Worm (Caenorhabditis elegans) whole organism, young adult: ENCODE results near the gene sft-1.
A peak's percentile ranks its signal among the peaks of the same experiment; 100 is the strongest.

Experiments
- B0019.2 ChIP-seq: fragments of 200-800 bp; sonication (Bioruptor generic); conservative IDR thresholded peaks from 2 replicates; pipeline ENCODE4 v1.3.6; 2022; ENCODE audit warnings: missing genetic modification reagents, missing genetic modification characterization, missing compliant biosample characterization
- B0336.3 ChIP-seq: fragments of 200-800 bp; sonication (Bioruptor generic); IDR thresholded peaks from 2 replicates; pipeline ENCODE4 v1.3.6; 2022; ENCODE audit warnings: missing genetic modification characterization, missing compliant biosample characterization
- F22D6.2 ChIP-seq: sonication (generic microtip); optimal IDR thresholded peaks from 2 replicates; lab custom pipeline; 2016; ENCODE audit warnings: mild to moderate bottlenecking, missing genetic modification characterization, missing compliant biosample characterization
- F33H1.4 ChIP-seq: fragments of 200-800 bp; sonication (Bioruptor generic); IDR thresholded peaks from 2 replicates; pipeline ENCODE4 v1.3.6; 2022; ENCODE audit warnings: missing genetic modification reagents, missing genetic modification characterization, missing compliant biosample characterization
- F52B5.7 ChIP-seq: sonication (generic microtip); optimal IDR thresholded peaks from 2 replicates; lab custom pipeline; 2016; ENCODE audit warnings: mild to moderate bottlenecking, missing genetic modification characterization, missing compliant biosample characterization
- F57A8.1 ChIP-seq: fragments of 200-800 bp; sonication (Bioruptor generic); optimal IDR thresholded peaks from 2 replicates; lab custom pipeline; 2018; ENCODE audit warnings: mild to moderate bottlenecking, missing genetic modification characterization, moderate library complexity, missing compliant biosample characterization
- T26A5.8 ChIP-seq: sonication (generic microtip); optimal IDR thresholded peaks from 2 replicates; lab custom pipeline; 2016; ENCODE audit warnings: missing genetic modification characterization, missing compliant biosample characterization
- Y53F4B.3 ChIP-seq: fragments of 200-800 bp; sonication (Bioruptor generic); IDR thresholded peaks from 2 replicates; pipeline ENCODE4 v1.3.6; 2022; ENCODE audit warnings: missing genetic modification reagents, missing genetic modification characterization, missing compliant biosample characterization
- akir-1 ChIP-seq: fragments of 200-800 bp; sonication (Bioruptor generic); optimal IDR thresholded peaks from 2 replicates; lab custom pipeline; 2018; ENCODE audit warnings: mild to moderate bottlenecking, missing genetic modification characterization, moderate library complexity, missing compliant biosample characterization
- aptf-3 ChIP-seq: fragments of 200-800 bp; sonication (Bioruptor generic); IDR thresholded peaks from 2 replicates; pipeline ENCODE4 v1.3.6; 2022; ENCODE audit warnings: missing genetic modification characterization, missing compliant biosample characterization
- atf-7 ChIP-seq: sonication (generic microtip); optimal IDR thresholded peaks from 2 replicates; lab custom pipeline; 2017; ENCODE audit warnings: mild to moderate bottlenecking, missing genetic modification characterization, missing compliant biosample characterization
- attf-3 ChIP-seq: fragments of 200-800 bp; sonication (Bioruptor generic); conservative IDR thresholded peaks from 2 replicates; pipeline ENCODE4 v1.3.6; 2022; ENCODE audit warnings: missing genetic modification reagents, missing genetic modification characterization, missing compliant biosample characterization
- ceh-58 ChIP-seq: fragments of 200-800 bp; sonication (Bioruptor generic); IDR thresholded peaks from 2 replicates; pipeline ENCODE4 v1.3.6; 2022; ENCODE audit warnings: missing genetic modification characterization, missing compliant biosample characterization
- ceh-79 ChIP-seq: sonication (generic microtip); optimal IDR thresholded peaks from 2 replicates; lab custom pipeline; 2017; ENCODE audit warnings: mild to moderate bottlenecking, missing genetic modification characterization, missing compliant biosample characterization
- ceh-91 ChIP-seq: fragments of 200-800 bp; sonication (Bioruptor generic); IDR thresholded peaks from 2 replicates; pipeline ENCODE4 v1.3.6; 2022; ENCODE audit warnings: missing genetic modification reagents, missing genetic modification characterization, missing compliant biosample characterization
- chd-7 ChIP-seq: sonication (generic microtip); optimal IDR thresholded peaks from 2 replicates; lab custom pipeline; 2016; ENCODE audit warnings: mild to moderate bottlenecking, missing genetic modification characterization, moderate library complexity, missing compliant biosample characterization
- dpl-1 ChIP-seq: fragments of 150-350 bp; optimal IDR thresholded peaks from 2 replicates; lab custom pipeline; 2014; ENCODE audit warnings: missing biosample characterization, missing genetic modification reagents, missing genetic modification characterization
- efl-1 ChIP-seq: fragments of 150-350 bp; optimal IDR thresholded peaks from 2 replicates; lab custom pipeline; 2014; ENCODE audit warnings: missing biosample characterization, missing genetic modification reagents, missing genetic modification characterization
- egl-18 ChIP-seq: fragments of 200-800 bp; sonication (Bioruptor generic); IDR thresholded peaks from 2 replicates; pipeline ENCODE4 v1.3.6; 2022; ENCODE audit warnings: missing genetic modification reagents, missing genetic modification characterization, missing compliant biosample characterization
- egl-44 ChIP-seq: fragments of 200-800 bp; sonication (Bioruptor generic); IDR thresholded peaks from 2 replicates; pipeline ENCODE4 v1.3.6; 2022; ENCODE audit warnings: missing genetic modification reagents, missing genetic modification characterization, missing compliant biosample characterization
- ekl-4 ChIP-seq: fragments of 200-800 bp; sonication (Bioruptor generic); IDR thresholded peaks from 2 replicates; pipeline ENCODE4 v1.3.6; 2022; ENCODE audit warnings: missing genetic modification reagents, missing genetic modification characterization, missing compliant biosample characterization
- let-607 ChIP-seq, 2 experiments: fragments of 200-800 bp in 1 of 2; sonication (Bioruptor generic) in 1 of 2; sonication (generic microtip) in 1 of 2; optimal IDR thresholded peaks; 2 replicates each; lab custom pipeline; 2016 to 2018; ENCODE audit warnings: mild to moderate bottlenecking in 2 of 2, missing compliant biosample characterization in 2 of 2, missing genetic modification characterization in 2 of 2, moderate library complexity in 2 of 2, missing genotype in 1 of 2
- lin-40 ChIP-seq: sonication (generic microtip); optimal IDR thresholded peaks from 2 replicates; lab custom pipeline; 2016; ENCODE audit warnings: missing genetic modification characterization, mild to moderate bottlenecking, missing compliant biosample characterization, missing genotype, missing genetic modification reagents
- lin-54 ChIP-seq: fragments of 200-800 bp; sonication (Bioruptor generic); optimal IDR thresholded peaks from 2 replicates; lab custom pipeline; 2018; ENCODE audit warnings: mild to moderate bottlenecking, missing genetic modification characterization, missing compliant biosample characterization
- lir-1 ChIP-seq: fragments of 200-800 bp; sonication (Bioruptor generic); conservative IDR thresholded peaks from 2 replicates; pipeline ENCODE4 v1.3.6; 2022; ENCODE audit warnings: missing genetic modification reagents, missing genetic modification characterization, missing compliant biosample characterization
- madf-8 ChIP-seq: fragments of 200-800 bp; sonication (Bioruptor generic); conservative IDR thresholded peaks from 2 replicates; pipeline ENCODE4 v1.3.6; 2022; ENCODE audit warnings: missing genetic modification reagents, missing genetic modification characterization, missing compliant biosample characterization
- mcd-1 ChIP-seq: fragments of 200-800 bp; sonication (Bioruptor generic); IDR thresholded peaks from 2 replicates; pipeline ENCODE4 v1.3.6; 2022; ENCODE audit warnings: missing genetic modification reagents, missing genetic modification characterization, missing compliant biosample characterization
- nfya-1 ChIP-seq: sonication (generic microtip); optimal IDR thresholded peaks from 2 replicates; lab custom pipeline; 2017; ENCODE audit warnings: antibody characterized with exemption, missing compliant biosample characterization, missing genetic modification characterization, borderline replicate concordance; ENCODE audit not compliant: insufficient read depth
- nhr-179 ChIP-seq: sonication (generic microtip); optimal IDR thresholded peaks from 2 replicates; lab custom pipeline; 2016; ENCODE audit warnings: mild to moderate bottlenecking, missing genetic modification characterization, missing compliant biosample characterization
- nhr-27 ChIP-seq: fragments of 200-800 bp; sonication (Bioruptor generic); optimal IDR thresholded peaks from 2 replicates; lab custom pipeline; 2018; ENCODE audit warnings: mild to moderate bottlenecking, missing genetic modification characterization, moderate library complexity, missing compliant biosample characterization
- pha-4 ChIP-seq: fragments of 150-350 bp; sonication (generic microtip); optimal IDR thresholded peaks from 2 replicates; lab custom pipeline; 2014; ENCODE audit warnings: missing biosample characterization, missing genetic modification reagents, missing genetic modification characterization
- rcor-1 ChIP-seq: fragments of 200-800 bp; sonication (Bioruptor generic); IDR thresholded peaks from 2 replicates; pipeline ENCODE4 v1.3.6; 2022; ENCODE audit warnings: missing genetic modification reagents, missing genetic modification characterization, missing compliant biosample characterization
- rpc-1 ChIP-seq, 2 experiments: fragments of 150-350 bp in 1 of 2; sonication (generic microtip) in 1 of 2; optimal IDR thresholded peaks; 2 replicates each; lab custom pipeline; 2014 to 2018; ENCODE audit warnings: missing biosample characterization in 1 of 2, missing genetic modification characterization in 1 of 2, missing genetic modification reagents in 1 of 2, missing genotype in 1 of 2
- sdz-38 ChIP-seq: sonication (generic microtip); optimal IDR thresholded peaks from 2 replicates; lab custom pipeline; 2016; ENCODE audit warnings: missing genotype, missing genetic modification characterization, missing compliant biosample characterization
- sea-2 ChIP-seq: fragments of 200-800 bp; sonication (Bioruptor generic); IDR thresholded peaks from 2 replicates; pipeline ENCODE4 v1.3.6; 2022; ENCODE audit warnings: missing genetic modification characterization, missing compliant biosample characterization
- snpc-1.3 ChIP-seq: sonication (generic microtip); optimal IDR thresholded peaks from 2 replicates; lab custom pipeline; 2017; ENCODE audit warnings: missing genetic modification characterization, mild to moderate bottlenecking, missing compliant biosample characterization, antibody characterized with exemption, moderate library complexity, missing genotype, missing genetic modification reagents; ENCODE audit not compliant: insufficient read depth
- snpc-3.4 ChIP-seq: sonication (generic microtip); optimal IDR thresholded peaks from 2 replicates; lab custom pipeline; 2017; ENCODE audit warnings: missing genetic modification characterization, mild to moderate bottlenecking, missing compliant biosample characterization, antibody characterized with exemption, moderate library complexity, missing genotype, missing genetic modification reagents
- snpc-4 ChIP-seq, 5 experiments: fragments of 150-350 bp in 1 of 5; sonication (generic microtip) in 4 of 5; optimal IDR thresholded peaks; 2 replicates each; lab custom pipeline; 2014 to 2018; ENCODE audit warnings: missing genetic modification characterization in 5 of 5, missing biosample characterization in 3 of 5, antibody characterized with exemption in 2 of 5, mild to moderate bottlenecking in 2 of 5, missing compliant biosample characterization in 2 of 5, missing genotype in 2 of 5, moderate library complexity in 2 of 5, missing genetic modification reagents in 1 of 5
- somi-1 ChIP-seq: fragments of 200-800 bp; sonication (Bioruptor generic); optimal IDR thresholded peaks from 2 replicates; lab custom pipeline; 2018; ENCODE audit warnings: mild to moderate bottlenecking, missing genetic modification characterization, missing compliant biosample characterization
- ztf-25 ChIP-seq: fragments of 200-800 bp; sonication (Bioruptor generic); IDR thresholded peaks from 2 replicates; pipeline ENCODE4 v1.3.6; 2022; ENCODE audit warnings: missing genetic modification reagents, missing genetic modification characterization, missing compliant biosample characterization
- ztf-26 ChIP-seq: sonication (generic microtip); optimal IDR thresholded peaks from 2 replicates; lab custom pipeline; 2017; ENCODE audit warnings: missing genetic modification characterization, missing compliant biosample characterization
- ztf-3 ChIP-seq: fragments of 200-800 bp; sonication (Bioruptor generic); optimal IDR thresholded peaks from 2 replicates; lab custom pipeline; 2018; ENCODE audit warnings: mild to moderate bottlenecking, missing genetic modification characterization, missing compliant biosample characterization
- ztf-6 ChIP-seq: fragments of 200-800 bp; sonication (Bioruptor generic); IDR thresholded peaks from 2 replicates; pipeline ENCODE4 v1.3.6; 2022; ENCODE audit warnings: missing genetic modification reagents, missing genetic modification characterization, missing compliant biosample characterization

Gene sft-1

ce11 chrIII:3110614-3111013, 24.1 kb downstream of the sft-1 start (continued):
- TF ChIP-seq ceh-79 (tag; lab: Kevin White, UChicago), result no peak
- TF ChIP-seq F57A8.1 (GFP tag; lab: Kevin White, UChicago), result no peak
- TF ChIP-seq ceh-58 (GFP tag; lab: Robert Waterston, UW), result no peak
- peak; percentile 2 for TF ChIP-seq rpc-1 (optimal IDR thresholded peaks at IDR 0.05; lab: Kevin White, UChicago)
- TF ChIP-seq rpc-1 (tag; optimal IDR thresholded peaks at IDR 0.05; lab: Kevin White, UChicago), result peak; percentile 62
- no peak for TF ChIP-seq mcd-1 (GFP tag; lab: Robert Waterston, UW)
- no peak for TF ChIP-seq B0019.2 (GFP tag; lab: Robert Waterston, UW)
- TF ChIP-seq ceh-91 (GFP tag; lab: Robert Waterston, UW), result no peak
- TF ChIP-seq sdz-38 (tag; lab: Kevin White, UChicago), result no peak
- TF ChIP-seq, all 124 proteins: peak for 3

ce11 chrIII:3111534-3111933, 25.1 kb downstream of the sft-1 start:
- TF ChIP-seq akir-1 (GFP tag; lab: Kevin White, UChicago) (no peak), rpc-1 (optimal IDR thresholded peaks at IDR 0.05; lab: Kevin White, UChicago) (no peak), rpc-1 (tag; optimal IDR thresholded peaks at IDR 0.05; lab: Kevin White, UChicago) (no peak), sdz-38 (tag; lab: Kevin White, UChicago) (no peak), snpc-4 (GFP tag; optimal IDR thresholded peaks at IDR 0.05; lab: Kevin White, UChicago) (no peak), snpc-4 (tag; optimal IDR thresholded peaks at IDR 0.05; lab: Kevin White, UChicago) (no peak), somi-1 (GFP tag; lab: Kevin White, UChicago) (no peak), F22D6.2 (tag; lab: Kevin White, UChicago) (no peak), egl-44 (GFP tag; lab: Robert Waterston, UW) (no peak), T26A5.8 (no peak), lin-54 (GFP tag; lab: Kevin White, UChicago) (no peak), ztf-26 (tag; lab: Kevin White, UChicago) (no peak), ztf-25 (GFP tag; lab: Robert Waterston, UW) (no peak), let-607 (tag; optimal IDR thresholded peaks at IDR 0.05; lab: Kevin White, UChicago) (no peak), F52B5.7 (tag; lab: Kevin White, UChicago) (no peak), snpc-1.3 (tag; lab: Kevin White, UChicago) (no peak), efl-1 (GFP tag; lab: Kevin White, UChicago) (no peak), attf-3 (GFP tag; lab: Robert Waterston, UW) (no peak)

- TF ChIP-seq ztf-3 (GFP tag; lab: Kevin White, UChicago) (no peak), pha-4 (tag; lab: Kevin White, UChicago) (no peak), aptf-3 (GFP tag; lab: Robert Waterston, UW) (no peak), F52B5.7 (tag; lab: Kevin White, UChicago) (no peak), madf-8 (GFP tag; lab: Robert Waterston, UW) (no peak), F33H1.4 (peak; percentile 49), nhr-27 (tag; lab: Kevin White, UChicago) (no peak), ekl-4 (no peak), dpl-1 (GFP tag; lab: Kevin White, UChicago) (no peak), lir-1 (GFP tag; lab: Robert Waterston, UW) (0 out of 2 replicates have a peak, but pooled peaks have one; percentile 6), B0336.3 (GFP tag; lab: Robert Waterston, UW) (peak; percentile 51; the same call in 1 of the 2 replicates), egl-18 (GFP tag; lab: Robert Waterston, UW) (no peak), T26A5.8 (no peak), ztf-6 (no peak), lin-40 (tag; lab: Kevin White, UChicago) (no peak), sea-2 (GFP tag; lab: Robert Waterston, UW) (no peak), F57A8.1 (GFP tag; lab: Kevin White, UChicago) (no peak), ceh-91 (GFP tag; lab: Robert Waterston, UW) (no peak), nfya-1 (tag; lab: Kevin White, UChicago) (no peak), mcd-1 (GFP tag; lab: Robert Waterston, UW) (no peak), rcor-1 (no peak), snpc-3.4 (tag; lab: Kevin White, UChicago) (no peak), atf-7 (tag; lab: Kevin White, UChicago) (no peak), chd-7 (tag; lab: Kevin White, UChicago) (no peak), nhr-179 (tag; lab: Kevin White, UChicago) (no peak), B0019.2 (GFP tag; lab: Robert Waterston, UW) (peak; percentile 47; the same call in 1 of the 2 replicates), ztf-25 (GFP tag; lab: Robert Waterston, UW) (peak; percentile 77; the same call in 1 of the 2 replicates), Y53F4B.3 (GFP tag; lab: Robert Waterston, UW) (no peak)
Measured at ce11 chrIII:3112001-3112400, 25.5 kb downstream of the sft-1 start.
